Fruit fly (Drosophila melanogaster): ENCODE data around the gene CG44005.

dm6 chr3L:18079610-18080497, 7.9 kb upstream of the CG44005 start:
- TF ChIP-seq CG8478 (optimal IDR thresholded peaks at IDR 0.05), result no peak
- TF ChIP-seq CTCF (optimal IDR thresholded peaks at IDR 0.05), result no peak
